Fruit fly (Drosophila melanogaster) whole organism, adult: ENCODE measurements around the gene CG5850.

Source experiments
- CG11617 ChIP-seq: fragments of 200-800 bp; sonication (Bioruptor generic); optimal IDR thresholded peaks from 2 replicates; lab custom pipeline; 2017; ENCODE audit warnings: mild to moderate bottlenecking, missing biosample characterization, missing genetic modification reagents, missing genetic modification characterization
- CG12768 ChIP-seq: fragments of 200-800 bp; sonication (Bioruptor generic); optimal IDR thresholded peaks from 2 replicates; lab custom pipeline; 2017; ENCODE audit warnings: missing biosample characterization, missing genetic modification characterization, mild to moderate bottlenecking, moderate library complexity, missing genetic modification reagents
- CG14711 ChIP-seq: fragments of 200-800 bp; sonication (Bioruptor generic); optimal IDR thresholded peaks from 2 replicates; lab custom pipeline; 2018; ENCODE audit warnings: missing biosample characterization, mild to moderate bottlenecking, missing genetic modification characterization, moderate library complexity
- CG1620 ChIP-seq: fragments of 200-800 bp; sonication (Bioruptor generic); optimal IDR thresholded peaks from 2 replicates; lab custom pipeline; 2016; ENCODE audit warnings: missing biosample characterization, missing genetic modification characterization
- CG33017 ChIP-seq: fragments of 200-800 bp; sonication (Bioruptor generic); optimal IDR thresholded peaks from 2 replicates; lab custom pipeline; 2018; ENCODE audit warnings: missing biosample characterization, mild to moderate bottlenecking, missing genetic modification characterization, moderate library complexity
- CG5204 ChIP-seq: fragments of 200-800 bp; sonication (Bioruptor generic); optimal IDR thresholded peaks from 2 replicates; lab custom pipeline; 2016; ENCODE audit warnings: missing biosample characterization, missing genetic modification characterization
- CG7045 ChIP-seq: fragments of 200-800 bp; sonication (Bioruptor generic); optimal IDR thresholded peaks from 2 replicates; lab custom pipeline; 2017; ENCODE audit warnings: missing biosample characterization, mild to moderate bottlenecking, missing genetic modification characterization
- CG7101 ChIP-seq: fragments of 200-800 bp; sonication (Bioruptor generic); optimal IDR thresholded peaks from 2 replicates; lab custom pipeline; 2018; ENCODE audit warnings: missing biosample characterization, mild to moderate bottlenecking, missing genetic modification characterization, moderate library complexity
- Clk ChIP-seq: fragments of 200-800 bp; sonication (Bioruptor generic); optimal IDR thresholded peaks from 2 replicates; lab custom pipeline; 2017; ENCODE audit warnings: missing biosample characterization, missing genetic modification characterization
- Crg-1 ChIP-seq: fragments of 200-800 bp; sonication (Bioruptor generic); optimal IDR thresholded peaks from 2 replicates; lab custom pipeline; 2016; ENCODE audit warnings: missing biosample characterization, missing genetic modification characterization
- Hr96 ChIP-seq: fragments of 200-800 bp; sonication (Bioruptor generic); optimal IDR thresholded peaks from 2 replicates; lab custom pipeline; 2016; ENCODE audit warnings: missing biosample characterization, missing genetic modification characterization
- Mnt ChIP-seq: fragments of 200-800 bp; sonication (Bioruptor generic); optimal IDR thresholded peaks from 2 replicates; lab custom pipeline; 2016; ENCODE audit warnings: missing biosample characterization, mild to moderate bottlenecking, missing genetic modification characterization
- bab1 ChIP-seq: fragments of 200-800 bp; sonication (Bioruptor generic); optimal IDR thresholded peaks from 3 replicates; lab custom pipeline; 2019; ENCODE audit warnings: missing biosample characterization, mild to moderate bottlenecking, missing genetic modification characterization, moderate library complexity
- cic ChIP-seq: fragments of 200-800 bp; sonication (Bioruptor generic); optimal IDR thresholded peaks from 2 replicates; lab custom pipeline; 2017; ENCODE audit warnings: missing biosample characterization, mild to moderate bottlenecking, missing genetic modification characterization, moderate library complexity
- cnc ChIP-seq, 2 experiments: fragments of >200 bp; optimal IDR thresholded peaks; 2 replicates each; lab custom pipeline; 2017
- kay ChIP-seq: fragments of 200-800 bp; sonication (Bioruptor generic); peaks from one replicate; lab custom pipeline; 2016; ENCODE audit warnings: missing biosample characterization, missing genetic modification characterization, borderline replicate concordance
- ovo ChIP-seq: fragments of 200-800 bp; sonication (Bioruptor generic); optimal IDR thresholded peaks from 2 replicates; lab custom pipeline; 2016; ENCODE audit warnings: missing biosample characterization, missing genetic modification characterization
- pad ChIP-seq: fragments of 200-800 bp; sonication (Bioruptor generic); optimal IDR thresholded peaks from 3 replicates; lab custom pipeline; 2017; ENCODE audit warnings: missing biosample characterization, missing genetic modification characterization, mild to moderate bottlenecking, moderate library complexity, missing genetic modification reagents
- tj ChIP-seq: fragments of 200-800 bp; sonication (Bioruptor generic); optimal IDR thresholded peaks from 3 replicates; lab custom pipeline; 2017; ENCODE audit warnings: missing biosample characterization, mild to moderate bottlenecking, missing genetic modification characterization, moderate library complexity
- toe ChIP-seq: fragments of 200-800 bp; sonication (Bioruptor generic); optimal IDR thresholded peaks from 2 replicates; lab custom pipeline; 2016; ENCODE audit warnings: missing biosample characterization, missing genetic modification characterization

CG5850 gene

dm6 chr2L:9968201-9968727 is 4.5 kb upstream of the CG5850 start:
- TF ChIP-seq Clk (GFP tag; lab: Kevin White, UChicago) (no peak), CG33017 (no peak), Mnt (GFP tag; lab: Kevin White, UChicago) (no peak), ovo (GFP tag; lab: Kevin White, UChicago) (no peak), pad (GFP tag; lab: Kevin White, UChicago) (no peak), toe (GFP tag; lab: Kevin White, UChicago) (no peak), cic (no peak), Hr96 (GFP tag; lab: Kevin White, UChicago) (no peak), CG7045 (GFP tag; lab: Kevin White, UChicago) (no peak), CG14711 (tag; lab: Kevin White, UChicago) (no peak), Crg-1 (GFP tag; lab: Kevin White, UChicago) (no peak), kay (GFP tag; lab: Kevin White, UChicago) (no peak), tj (GFP tag; lab: Kevin White, UChicago) (no peak), CG1620 (GFP tag; lab: Kevin White, UChicago) (no peak), CG7101 (tag; lab: Kevin White, UChicago) (no peak), CG5204 (GFP tag; lab: Kevin White, UChicago) (no peak), bab1 (GFP tag; lab: Kevin White, UChicago) (no peak)

- TF ChIP-seq toe (GFP tag; lab: Kevin White, UChicago) = peak; percentile 92
- no peak for TF ChIP-seq cnc (optimal IDR thresholded peaks at IDR 0.05; lab: Kevin White, UChicago)
- TF ChIP-seq bab1 (GFP tag; lab: Kevin White, UChicago) = peak; percentile 94
- peak; percentile 76 for TF ChIP-seq Clk (GFP tag; lab: Kevin White, UChicago)
- TF ChIP-seq cic = peak; percentile 80
- TF ChIP-seq CG12768 (GFP tag; lab: Kevin White, UChicago) = peak; percentile 94
- TF ChIP-seq ovo (GFP tag; lab: Kevin White, UChicago) = peak; percentile 92
- no peak for TF ChIP-seq kay (GFP tag; lab: Kevin White, UChicago)
- peak; percentile 82 for TF ChIP-seq pad (GFP tag; lab: Kevin White, UChicago)
- peak; percentile 96 for TF ChIP-seq Hr96 (GFP tag; lab: Kevin White, UChicago)
- TF ChIP-seq CG14711 (tag; lab: Kevin White, UChicago) = peak; percentile 99
- TF ChIP-seq CG5204 (GFP tag; lab: Kevin White, UChicago) = no peak
- peak; percentile 93 for TF ChIP-seq CG7045 (GFP tag; lab: Kevin White, UChicago)
- TF ChIP-seq Crg-1 (GFP tag; lab: Kevin White, UChicago) = peak; percentile 89
- TF ChIP-seq CG7101 (tag; lab: Kevin White, UChicago) = peak; percentile 95
- peak; percentile 84 for TF ChIP-seq CG1620 (GFP tag; lab: Kevin White, UChicago)
- peak; percentile 96 for TF ChIP-seq Mnt (GFP tag; lab: Kevin White, UChicago)
- peak; percentile 91 for TF ChIP-seq CG33017
- peak; percentile 79 for TF ChIP-seq tj (GFP tag; lab: Kevin White, UChicago)
- TF ChIP-seq CG11617 (GFP tag; lab: Kevin White, UChicago) = peak; percentile 97
Measured at dm6 chr2L:9966983-9967737, 3.4 kb upstream of the CG5850 start, which contains the start of the genes Dref and RpL13. Gene Dref, minus strand, starts transcription at chr2L:9967229. Gene RpL13, plus strand, starts transcription at chr2L:9967313.

- no peak for TF ChIP-seq toe (GFP tag; lab: Kevin White, UChicago)
- no peak for TF ChIP-seq bab1 (GFP tag; lab: Kevin White, UChicago)
- no peak for TF ChIP-seq CG11617 (GFP tag; lab: Kevin White, UChicago)
- TF ChIP-seq Crg-1 (GFP tag; lab: Kevin White, UChicago) = no peak
- no peak for TF ChIP-seq tj (GFP tag; lab: Kevin White, UChicago)
- no peak for TF ChIP-seq CG1620 (GFP tag; lab: Kevin White, UChicago)
- no peak for TF ChIP-seq Clk (GFP tag; lab: Kevin White, UChicago)
- no peak for TF ChIP-seq ovo (GFP tag; lab: Kevin White, UChicago)
- no peak for TF ChIP-seq CG14711 (tag; lab: Kevin White, UChicago)
- TF ChIP-seq CG12768 (GFP tag; lab: Kevin White, UChicago) = no peak
- no peak for TF ChIP-seq CG7045 (GFP tag; lab: Kevin White, UChicago)
- TF ChIP-seq Hr96 (GFP tag; lab: Kevin White, UChicago) = no peak
- TF ChIP-seq CG33017 = no peak
- TF ChIP-seq cnc (optimal IDR thresholded peaks at IDR 0.05; lab: Kevin White, UChicago) = no peak
- no peak for TF ChIP-seq cic
Measured at dm6 chr2L:9960758-9961157, 3.0 kb downstream of the CG5850 start.

dm6 chr2L:9956993-9957652 is 6.6 kb downstream of the CG5850 start, which contains the start of the genes CG4658 and CG5846:
Gene CG4658, plus strand, starts transcription at chr2L:9957132.
Gene CG5846, minus strand, starts transcription at chr2L:9957237.
- peak; percentile 83 for TF ChIP-seq CG1620 (GFP tag; lab: Kevin White, UChicago)
- TF ChIP-seq CG12768 (GFP tag; lab: Kevin White, UChicago) = peak; percentile 85
- TF ChIP-seq Hr96 (GFP tag; lab: Kevin White, UChicago) = no peak
- TF ChIP-seq toe (GFP tag; lab: Kevin White, UChicago) = no peak
- TF ChIP-seq CG7101 (tag; lab: Kevin White, UChicago) = peak; percentile 95
- peak; percentile 51 for TF ChIP-seq cic
- TF ChIP-seq ovo (GFP tag; lab: Kevin White, UChicago) = peak; percentile 65
- TF ChIP-seq tj (GFP tag; lab: Kevin White, UChicago) = peak; percentile 68
- no peak for TF ChIP-seq cnc (optimal IDR thresholded peaks at IDR 0.05; lab: Kevin White, UChicago)
- TF ChIP-seq CG33017 = peak; percentile 93
- no peak for TF ChIP-seq kay (GFP tag; lab: Kevin White, UChicago)
- TF ChIP-seq pad (GFP tag; lab: Kevin White, UChicago) = peak; percentile 64
- no peak for TF ChIP-seq CG5204 (GFP tag; lab: Kevin White, UChicago)
- peak; percentile 74 for TF ChIP-seq Mnt (GFP tag; lab: Kevin White, UChicago)
- TF ChIP-seq Clk (GFP tag; lab: Kevin White, UChicago) = peak; percentile 45
- peak; percentile 94 for TF ChIP-seq CG14711 (tag; lab: Kevin White, UChicago)
- TF ChIP-seq CG7045 (GFP tag; lab: Kevin White, UChicago) = peak; percentile 84
- TF ChIP-seq CG11617 (GFP tag; lab: Kevin White, UChicago) = peak; percentile 92
- peak; percentile 96 for TF ChIP-seq bab1 (GFP tag; lab: Kevin White, UChicago)
- TF ChIP-seq Crg-1 (GFP tag; lab: Kevin White, UChicago) = peak; percentile 73
